Worm (Caenorhabditis elegans): ENCODE measurements around the gene cutl-1.
A peak's percentile ranks its signal among the peaks of the same experiment; 100 is the strongest.

Gene cutl-1

DNA sequence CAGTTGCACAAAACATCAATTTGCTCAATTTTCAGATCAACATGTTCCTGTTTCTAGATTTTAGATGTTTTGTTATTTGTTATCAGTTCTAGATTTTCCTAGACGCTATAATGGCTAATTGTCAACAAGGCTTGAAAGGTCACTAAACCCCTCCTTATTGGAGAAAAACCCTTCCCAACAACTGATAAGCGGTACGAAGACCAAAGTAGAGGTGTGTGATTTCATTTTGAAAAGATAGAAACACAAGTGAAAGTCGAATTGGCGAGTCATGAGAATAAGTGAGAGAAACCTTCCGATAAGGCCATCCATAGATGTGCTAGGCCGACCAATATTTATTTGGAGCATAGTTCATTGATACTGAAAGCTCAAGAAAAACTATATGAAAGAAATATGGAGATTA lies 32.3 kb downstream of the cutl-1 start (continued):
- TF ChIP-seq hlh-11 (tag; optimal IDR thresholded peaks at IDR 0.05) (peak; percentile 88), dpl-1 (GFP tag; optimal IDR thresholded peaks at IDR 0.05) (no peak), ceh-82 (tag; optimal IDR thresholded peaks at IDR 0.05) (no peak), set-16 (GFP tag; IDR thresholded peaks at IDR 0.05) (no peak), madf-5 (GFP tag; IDR thresholded peaks at IDR 0.05) (no peak), lir-3 (tag; optimal IDR thresholded peaks at IDR 0.05) (no peak), F49E8.2 (tag; optimal IDR thresholded peaks at IDR 0.05; ENCODE audit: borderline replicate concordance) (no peak), nhr-6 (tag; optimal IDR thresholded peaks at IDR 0.05) (peak; percentile 97), aha-1 (tag) (no peak), snpc-4 (tag; optimal IDR thresholded peaks at IDR 0.05) (no peak), duxl-1 (tag; optimal IDR thresholded peaks at IDR 0.05; ENCODE audit: poor library complexity) (no peak), dve-1 (tag; optimal IDR thresholded peaks at IDR 0.05; ENCODE audit: insufficient read depth) (peak; percentile 95), Y105C5A.15 (GFP tag; IDR thresholded peaks at IDR 0.05) (no peak), aly-2 (tag; optimal IDR thresholded peaks at IDR 0.05) (no peak), nhr-76 (tag; optimal IDR thresholded peaks at IDR 0.05) (no peak), D1046.2 (GFP tag; IDR thresholded peaks at IDR 0.05) (no peak), T26A8.4 (GFP tag; IDR thresholded peaks at IDR 0.05) (no peak), nhr-77 (tag; optimal IDR thresholded peaks at IDR 0.05) (peak; percentile 70), F10B5.3 (tag; optimal IDR thresholded peaks at IDR 0.05) (no peak), zfp-2 (tag; optimal IDR thresholded peaks at IDR 0.05) (no peak), arid-1 (GFP tag; conservative IDR thresholded peaks at IDR 0.05) (no peak), ama-1 (optimal IDR thresholded peaks at IDR 0.05) (peak; percentile 5), F26F4.8 (GFP tag; conservative IDR thresholded peaks at IDR 0.05) (no peak), cey-2 (tag; optimal IDR thresholded peaks at IDR 0.05; ENCODE audit: borderline replicate concordance, insufficient read depth) (no peak), ZK546.5 (tag; optimal IDR thresholded peaks at IDR 0.05) (no peak), mes-2 (tag; optimal IDR thresholded peaks at IDR 0.05; ENCODE audit: poor library complexity, severe bottlenecking) (no peak), spr-1 (tag; optimal IDR thresholded peaks at IDR 0.05) (no peak), egl-27 (tag; optimal IDR thresholded peaks at IDR 0.05) (no peak), php-3 (GFP tag; IDR thresholded peaks at IDR 0.05) (peak; percentile 69), ZK337.2 (GFP tag; IDR thresholded peaks at IDR 0.05) (no peak), hif-1 (tag; optimal IDR thresholded peaks at IDR 0.05) (no peak), ces-1 (GFP tag; optimal IDR thresholded peaks at IDR 0.05) (no peak), lin-38 (GFP tag; IDR thresholded peaks at IDR 0.05) (no peak), fkh-10 (GFP tag; optimal IDR thresholded peaks at IDR 0.05) (no peak), snpc-1.2 (GFP tag; IDR thresholded peaks at IDR 0.05) (no peak), sdz-12 (GFP tag; optimal IDR thresholded peaks at IDR 0.05) (no peak), madf-9 (GFP tag; conservative IDR thresholded peaks at IDR 0.05) (no peak), R02D3.7 (tag; optimal IDR thresholded peaks at IDR 0.05) (no peak), ceh-20 (GFP tag; IDR thresholded peaks at IDR 0.05) (no peak), daf-16 (GFP tag; optimal IDR thresholded peaks at IDR 0.05) (peak in 1 of 2 experiments; percentile 34), daf-16 (tag; optimal IDR thresholded peaks at IDR 0.05) (peak; percentile 99), rbr-2 (tag; optimal IDR thresholded peaks at IDR 0.05) (no peak), nhr-42 (GFP tag; IDR thresholded peaks at IDR 0.05) (no peak), spr-3 (GFP tag; optimal IDR thresholded peaks at IDR 0.05) (no peak), lin-39 (tag; optimal IDR thresholded peaks at IDR 0.05) (no peak), ztf-11 (tag; optimal IDR thresholded peaks at IDR 0.05) (no peak), ceh-62 (tag; optimal IDR thresholded peaks at IDR 0.05) (no peak), lin-15B (tag; optimal IDR thresholded peaks at IDR 0.05) (no peak), jun-1 (tag; optimal IDR thresholded peaks at IDR 0.05) (no peak), mdt-29 (GFP tag; IDR thresholded peaks at IDR 0.05) (no peak), nhr-41 (GFP tag; IDR thresholded peaks at IDR 0.05) (peak; percentile 70; the same call in 1 of the 2 replicates), F37D6.2 (tag; optimal IDR thresholded peaks at IDR 0.05) (no peak), fos-1 (tag; optimal IDR thresholded peaks at IDR 0.05) (no peak)
